Worm (Caenorhabditis elegans) whole organism, late embryonic: ENCODE measurements around the gene C15H11.10.

Experiments
- C08G9.2 ChIP-seq: sonication (generic microtip); optimal IDR thresholded peaks from 2 replicates; lab custom pipeline; 2016; ENCODE audit warnings: mild to moderate bottlenecking, missing genetic modification characterization, moderate library complexity, missing compliant biosample characterization
- C38D4.7 ChIP-seq: fragments of 200-800 bp; sonication (Bioruptor generic); optimal IDR thresholded peaks from 2 replicates; lab custom pipeline; 2018; ENCODE audit warnings: mild to moderate bottlenecking, missing genetic modification characterization, moderate library complexity, missing compliant biosample characterization
- K02D7.2 ChIP-seq: sonication (generic microtip); optimal IDR thresholded peaks from 2 replicates; lab custom pipeline; 2017; ENCODE audit warnings: mild to moderate bottlenecking, missing genetic modification characterization, missing compliant biosample characterization
- T23F11.4 ChIP-seq: fragments of 200-800 bp; sonication (Bioruptor generic); optimal IDR thresholded peaks from 2 replicates; lab custom pipeline; 2018; ENCODE audit warnings: mild to moderate bottlenecking, missing genetic modification characterization, missing compliant biosample characterization
- ceh-14 ChIP-seq: sonication (generic microtip); optimal IDR thresholded peaks from 2 replicates; lab custom pipeline; 2016; ENCODE audit warnings: missing genotype, missing genetic modification characterization, missing compliant biosample characterization
- ceh-18 ChIP-seq: sonication (generic microtip); optimal IDR thresholded peaks from 2 replicates; lab custom pipeline; 2016; ENCODE audit warnings: missing genetic modification characterization, missing compliant biosample characterization
- ceh-2 ChIP-seq: sonication (generic microtip); optimal IDR thresholded peaks from 2 replicates; lab custom pipeline; 2016; ENCODE audit warnings: missing genotype, missing genetic modification characterization, missing compliant biosample characterization
- ceh-22 ChIP-seq: sonication (generic microtip); optimal IDR thresholded peaks from 2 replicates; lab custom pipeline; 2017; ENCODE audit warnings: missing biosample characterization, missing genetic modification characterization
- ceh-30 ChIP-seq: fragments of 150-350 bp; optimal IDR thresholded peaks from 2 replicates; lab custom pipeline; 2014; ENCODE audit warnings: missing biosample characterization, missing genetic modification characterization
- ceh-31 ChIP-seq: sonication (generic microtip); optimal IDR thresholded peaks from 2 replicates; lab custom pipeline; 2016; ENCODE audit warnings: missing genetic modification characterization, missing compliant biosample characterization
- ceh-34 ChIP-seq: sonication (generic microtip); optimal IDR thresholded peaks from 2 replicates; lab custom pipeline; 2016; ENCODE audit warnings: mild to moderate bottlenecking, missing genetic modification characterization, missing compliant biosample characterization
- ceh-45 ChIP-seq: fragments of 200-800 bp; sonication (Bioruptor generic); IDR thresholded peaks from 2 replicates; pipeline ENCODE4 v1.3.6; 2022; ENCODE audit warnings: missing genetic modification reagents, missing genetic modification characterization, missing compliant biosample characterization
- ceh-48 ChIP-seq: sonication (generic microtip); optimal IDR thresholded peaks from 2 replicates; lab custom pipeline; 2016; ENCODE audit warnings: missing genetic modification characterization, inconsistent platforms, missing compliant biosample characterization
- ceh-6 ChIP-seq: fragments of 200-800 bp; sonication (Bioruptor generic); optimal IDR thresholded peaks from 2 replicates; lab custom pipeline; 2018; ENCODE audit warnings: mild to moderate bottlenecking, missing genetic modification characterization, missing compliant biosample characterization
- dmd-4 ChIP-seq: sonication (generic microtip); optimal IDR thresholded peaks from 2 replicates; lab custom pipeline; 2016; ENCODE audit warnings: borderline replicate concordance, missing genetic modification characterization, missing compliant biosample characterization
- elt-4 ChIP-seq: sonication (generic microtip); optimal IDR thresholded peaks from 2 replicates; lab custom pipeline; 2016; ENCODE audit warnings: missing genetic modification characterization, missing compliant biosample characterization
- ets-4 ChIP-seq: sonication (generic microtip); optimal IDR thresholded peaks from 2 replicates; lab custom pipeline; 2016; ENCODE audit warnings: missing genetic modification characterization, missing compliant biosample characterization
- eyg-1 ChIP-seq: sonication (generic microtip); optimal IDR thresholded peaks from 2 replicates; lab custom pipeline; 2016; ENCODE audit warnings: missing genotype, missing genetic modification characterization, missing compliant biosample characterization
- hlh-13 ChIP-seq: fragments of 200-800 bp; sonication (Bioruptor generic); optimal IDR thresholded peaks from 2 replicates; lab custom pipeline; 2018; ENCODE audit warnings: mild to moderate bottlenecking, missing genetic modification characterization, missing compliant biosample characterization
- hlh-30 ChIP-seq: sonication (generic microtip); optimal IDR thresholded peaks from 2 replicates; lab custom pipeline; 2017; ENCODE audit warnings: antibody characterized with exemption, missing genetic modification characterization, missing compliant biosample characterization; ENCODE audit not compliant: insufficient read depth
- hlh-8 ChIP-seq: sonication (generic microtip); optimal IDR thresholded peaks from 2 replicates; lab custom pipeline; 2016; ENCODE audit warnings: missing genotype, missing genetic modification characterization, missing compliant biosample characterization
- lin-11 ChIP-seq: fragments of 200-800 bp; sonication (Bioruptor generic); optimal IDR thresholded peaks from 2 replicates; lab custom pipeline; 2018; ENCODE audit warnings: mild to moderate bottlenecking, missing genetic modification characterization, missing compliant biosample characterization
- nfya-1 ChIP-seq: sonication (generic microtip); optimal IDR thresholded peaks from 2 replicates; lab custom pipeline; 2017; ENCODE audit warnings: missing genetic modification characterization, mild to moderate bottlenecking, missing compliant biosample characterization, antibody characterized with exemption, moderate library complexity
- nhr-11 ChIP-seq: fragments of 150-350 bp; optimal IDR thresholded peaks from 2 replicates; lab custom pipeline; 2014; ENCODE audit warnings: missing biosample characterization, missing genetic modification characterization
- npax-4 ChIP-seq: sonication (generic microtip); optimal IDR thresholded peaks from 2 replicates; lab custom pipeline; 2016; ENCODE audit warnings: missing genetic modification characterization, missing compliant biosample characterization
- pha-2 ChIP-seq: sonication (generic microtip); optimal IDR thresholded peaks from 2 replicates; lab custom pipeline; 2017; ENCODE audit warnings: mild to moderate bottlenecking, missing genetic modification characterization, missing compliant biosample characterization
- pha-4 ChIP-seq: fragments of 150-350 bp; optimal IDR thresholded peaks from 2 replicates; lab custom pipeline; 2018; ENCODE audit warnings: missing biosample characterization, missing genetic modification reagents, missing genetic modification characterization
- pqm-1 ChIP-seq: sonication (generic microtip); optimal IDR thresholded peaks from 2 replicates; lab custom pipeline; 2016; ENCODE audit warnings: missing genetic modification characterization, missing compliant biosample characterization
- ref-2 ChIP-seq: sonication (generic microtip); optimal IDR thresholded peaks from 2 replicates; lab custom pipeline; 2016; ENCODE audit warnings: missing genetic modification characterization, missing compliant biosample characterization
- sox-4 ChIP-seq: sonication (generic microtip); optimal IDR thresholded peaks from 2 replicates; lab custom pipeline; 2017; ENCODE audit warnings: mild to moderate bottlenecking, missing genetic modification characterization, inconsistent platforms, missing compliant biosample characterization
- unc-3 ChIP-seq, 2 experiments: fragments of 200-800 bp in 1 of 2; sonication (Bioruptor generic) in 1 of 2; sonication (generic microtip) in 1 of 2; conservative IDR thresholded peaks in 1 of 2; optimal IDR thresholded peaks in 1 of 2; 2 replicates each; pipeline versions ENCODE4 v1.3.6 to Lab custom; 2016 to 2022; ENCODE audit warnings: missing compliant biosample characterization in 2 of 2, missing genetic modification characterization in 2 of 2, missing genetic modification reagents in 1 of 2
- unc-42 ChIP-seq: sonication (generic microtip); optimal IDR thresholded peaks from 2 replicates; lab custom pipeline; 2016; ENCODE audit warnings: missing genotype, missing genetic modification characterization, missing compliant biosample characterization
- ztf-16 ChIP-seq: sonication (generic microtip); optimal IDR thresholded peaks from 2 replicates; lab custom pipeline; 2017; ENCODE audit warnings: missing genetic modification characterization, missing compliant biosample characterization

Gene C15H11.10

ce11 chrV:14409905-14410304 lies 18.0 kb downstream of the C15H11.10 start:
- TF ChIP-seq ceh-2 (no peak), hlh-8 (tag; lab: Kevin White, UChicago) (no peak), unc-3 (GFP tag; conservative IDR thresholded peaks at IDR 0.05; lab: Robert Waterston, UW) (no peak), unc-3 (tag; optimal IDR thresholded peaks at IDR 0.05; lab: Kevin White, UChicago) (no peak), ceh-6 (GFP tag; lab: Kevin White, UChicago) (no peak), pha-4 (no peak), ceh-34 (tag; lab: Kevin White, UChicago) (no peak), lin-11 (tag; lab: Kevin White, UChicago) (no peak), hlh-13 (GFP tag; lab: Kevin White, UChicago) (no peak), ceh-22 (tag; lab: Kevin White, UChicago) (no peak), ztf-16 (no peak), pqm-1 (tag; lab: Kevin White, UChicago) (no peak), K02D7.2 (tag; lab: Kevin White, UChicago) (no peak)

- TF ChIP-seq ref-2 (tag; lab: Kevin White, UChicago) = no peak
- TF ChIP-seq C38D4.7 (GFP tag; lab: Kevin White, UChicago) = no peak
- no peak for TF ChIP-seq npax-4 (tag; lab: Kevin White, UChicago)
- no peak for TF ChIP-seq eyg-1 (tag; lab: Kevin White, UChicago)
- no peak for TF ChIP-seq ceh-14 (tag; lab: Kevin White, UChicago)
- TF ChIP-seq C08G9.2 = no peak
- no peak for TF ChIP-seq unc-3 (GFP tag; conservative IDR thresholded peaks at IDR 0.05; lab: Robert Waterston, UW)
- TF ChIP-seq unc-3 (tag; optimal IDR thresholded peaks at IDR 0.05; lab: Kevin White, UChicago) = no peak
Measured at ce11 chrV:14411989-14412388, 20.1 kb downstream of the C15H11.10 start.

DNA sequence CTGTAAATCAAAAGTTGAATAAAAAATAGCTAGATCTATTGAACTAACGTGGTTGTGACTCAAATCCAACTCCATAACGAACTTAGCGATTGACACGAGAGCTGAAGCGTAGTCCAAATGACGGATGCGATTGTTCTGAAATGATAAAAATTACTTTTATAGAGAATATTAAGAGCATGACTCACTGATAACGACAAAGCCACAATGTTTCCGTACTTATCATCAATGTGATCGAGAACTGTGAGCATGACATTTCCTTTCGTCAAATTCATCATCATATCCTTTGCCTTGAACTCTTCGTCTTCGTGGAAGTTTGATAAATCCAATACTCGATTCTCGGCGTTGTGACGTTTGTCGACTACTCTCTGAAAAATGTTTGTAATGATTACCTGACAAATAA lies 22.1 kb downstream of the C15H11.10 start:
- TF ChIP-seq C08G9.2 (no peak), ref-2 (tag; lab: Kevin White, UChicago) (no peak), pha-4 (no peak), T23F11.4 (GFP tag; lab: Kevin White, UChicago) (no peak), nhr-11 (tag; lab: Kevin White, UChicago) (no peak), sox-4 (tag; lab: Kevin White, UChicago) (no peak), pha-2 (tag; lab: Kevin White, UChicago) (no peak), dmd-4 (tag; lab: Kevin White, UChicago) (no peak), eyg-1 (tag; lab: Kevin White, UChicago) (no peak), hlh-30 (tag; lab: Kevin White, UChicago) (no peak), ceh-22 (tag; lab: Kevin White, UChicago) (no peak), hlh-13 (GFP tag; lab: Kevin White, UChicago) (no peak), elt-4 (tag; lab: Kevin White, UChicago) (no peak)

- TF ChIP-seq ceh-18 (no peak), nfya-1 (tag; lab: Kevin White, UChicago) (peak; percentile 2), ceh-6 (GFP tag; lab: Kevin White, UChicago) (no peak), ceh-48 (tag; lab: Kevin White, UChicago) (no peak), unc-42 (tag; lab: Kevin White, UChicago) (peak; percentile 17), ceh-30 (peak; percentile 4), ztf-16 (no peak), hlh-30 (tag; lab: Kevin White, UChicago) (peak; percentile 97), ceh-31 (peak; percentile 6)
Measured at ce11 chrV:14414964-14415564, 23.1 kb downstream of the C15H11.10 start, which contains the start of the genes nxf-1 and C15H11.11. Gene nxf-1, minus strand, starts transcription at chrV:14415014. Gene C15H11.11, plus strand, starts transcription at chrV:14415499.

ce11 chrV:14417735-14418134 lies 25.8 kb downstream of the C15H11.10 start, which contains the start of the genes nxf-2 and set-31:
Gene nxf-2, minus strand, starts transcription at chrV:14417835.
Gene set-31, plus strand, starts transcription at chrV:14417903.
- TF ChIP-seq ets-4 (tag; lab: Kevin White, UChicago) (no peak), ceh-45 (GFP tag; lab: Robert Waterston, UW) (no peak), K02D7.2 (tag; lab: Kevin White, UChicago) (no peak), ceh-30 (no peak), nhr-11 (tag; lab: Kevin White, UChicago) (no peak)
